Fruit fly (Drosophila melanogaster) whole organism, prepupa: Measurements from ENCODE around the gene Polr3G.

Source experiments
- CG32006 ChIP-seq: fragments of 200-800 bp; sonication (Bioruptor generic); optimal IDR thresholded peaks from 3 replicates; lab custom pipeline; 2017; ENCODE audit warnings: missing biosample characterization, mild to moderate bottlenecking, missing genetic modification characterization
- CG34406 ChIP-seq: fragments of 200-800 bp; sonication (Bioruptor generic); optimal IDR thresholded peaks from 3 replicates; lab custom pipeline; 2016; ENCODE audit warnings: missing biosample characterization, missing genetic modification characterization
- CG8119 ChIP-seq: fragments of 200-800 bp; sonication (Bioruptor generic); IDR thresholded peaks from 3 replicates; pipeline ENCODE4 v1.3.6; 2022; ENCODE audit warnings: missing biosample characterization, missing genetic modification characterization
- Gug ChIP-seq: fragments of 200-800 bp; sonication (Bioruptor generic); IDR thresholded peaks from 2 replicates; pipeline ENCODE4 v1.3.6; 2022; ENCODE audit warnings: missing biosample characterization, missing genetic modification characterization
- Sox102F ChIP-seq: fragments of 200-800 bp; sonication (Bioruptor generic); optimal IDR thresholded peaks from 2 replicates; lab custom pipeline; 2016; ENCODE audit warnings: missing biosample characterization, mild to moderate bottlenecking, missing genetic modification characterization
- Sox14 ChIP-seq: fragments of 200-800 bp; sonication (Bioruptor generic); optimal IDR thresholded peaks from 3 replicates; lab custom pipeline; 2016; ENCODE audit warnings: missing biosample characterization, missing genetic modification characterization
- dac ChIP-seq: fragments of 200-800 bp; sonication (Bioruptor generic); optimal IDR thresholded peaks from 2 replicates; lab custom pipeline; 2017; ENCODE audit warnings: missing biosample characterization, mild to moderate bottlenecking, missing genetic modification characterization
- dsx ChIP-seq: fragments of 200-800 bp; optimal IDR thresholded peaks from 3 replicates; lab custom pipeline; 2019; ENCODE audit warnings: missing biosample characterization, mild to moderate bottlenecking, missing genetic modification characterization, moderate library complexity; ENCODE audit not compliant: poor library complexity, severe bottlenecking
- fd59A ChIP-seq: fragments of 200-800 bp; sonication (Bioruptor generic); optimal IDR thresholded peaks from 2 replicates; lab custom pipeline; 2017; ENCODE audit warnings: missing biosample characterization, mild to moderate bottlenecking, missing genetic modification characterization, missing genetic modification reagents
- svp ChIP-seq: fragments of 200-800 bp; sonication (Bioruptor generic); peaks from one replicate; lab custom pipeline; 2016; ENCODE audit warnings: missing biosample characterization, missing genetic modification characterization
- topi ChIP-seq: fragments of 200-800 bp; sonication (Bioruptor generic); optimal IDR thresholded peaks from 3 replicates; lab custom pipeline; 2016; ENCODE audit warnings: missing biosample characterization, missing genetic modification characterization

- TF ChIP-seq topi (GFP tag; lab: Kevin White, UChicago) (no peak), CG32006 (GFP tag; lab: Kevin White, UChicago) (no peak), Gug (GFP tag; lab: Robert Waterston, UW) (no peak), fd59A (GFP tag; lab: Kevin White, UChicago) (no peak), dsx (GFP tag; lab: Kevin White, UChicago) (no peak), Sox102F (GFP tag; lab: Kevin White, UChicago) (no peak), CG34406 (no peak), svp (GFP tag; lab: Kevin White, UChicago) (no peak), Sox14 (GFP tag; lab: Kevin White, UChicago) (no peak), CG8119 (GFP tag; lab: Robert Waterston, UW) (no peak), dac (no peak)
These were observed 27.9 kb downstream of the Polr3G start for dm6 chr3L:17399014-17399413.
